Fruit fly (Drosophila melanogaster) whole organism, embryonic: ENCODE data around the gene CG11267.

ENCODE experiments used
- Ada2b ChIP-seq: fragments of 200-800 bp; sonication (Bioruptor generic); IDR thresholded peaks from 2 replicates; pipeline ENCODE4 v1.3.6; 2022; ENCODE audit warnings: missing biosample characterization, missing genetic modification characterization
- Atf3 ChIP-seq: fragments of 200-800 bp; sonication (Bioruptor generic); optimal IDR thresholded peaks from 3 replicates; lab custom pipeline; 2016; ENCODE audit warnings: missing biosample characterization, missing genetic modification characterization
- BEAF-32 ChIP-seq: fragments of 200-800 bp; sonication (Bioruptor generic); optimal IDR thresholded peaks from 3 replicates; lab custom pipeline; 2017; ENCODE audit warnings: missing biosample characterization, missing genetic modification characterization, mild to moderate bottlenecking, moderate library complexity, missing genetic modification reagents
- Bteb2 ChIP-seq: fragments of 200-800 bp; sonication (Bioruptor generic); optimal IDR thresholded peaks from 2 replicates; lab custom pipeline; 2016; ENCODE audit warnings: missing biosample characterization, missing genetic modification characterization
- CG16813 ChIP-seq: fragments of 200-800 bp; sonication (Bioruptor generic); IDR thresholded peaks from 3 replicates; pipeline ENCODE4 v1.3.6; 2022; ENCODE audit warnings: missing biosample characterization, missing genetic modification characterization; ENCODE audit not compliant: partially characterized antibody
- CG16863 ChIP-seq: fragments of 200-800 bp; sonication (Bioruptor generic); optimal IDR thresholded peaks from 3 replicates; lab custom pipeline; 2016; ENCODE audit warnings: missing biosample characterization, missing genetic modification characterization
- CG17328 ChIP-seq: fragments of 200-800 bp; sonication (Bioruptor generic); IDR thresholded peaks from 2 replicates; pipeline ENCODE4 v1.3.6; 2022; ENCODE audit warnings: missing biosample characterization, missing genetic modification characterization
- CG18011 ChIP-seq: fragments of 200-800 bp; sonication (Bioruptor generic); optimal IDR thresholded peaks from 2 replicates; lab custom pipeline; 2017; ENCODE audit warnings: missing biosample characterization, missing genetic modification characterization, mild to moderate bottlenecking, moderate library complexity, missing genotype
- CG33213 ChIP-seq: fragments of 200-800 bp; sonication (Bioruptor generic); optimal IDR thresholded peaks from 3 replicates; lab custom pipeline; 2016; ENCODE audit warnings: missing biosample characterization, missing genetic modification characterization
- CG43689 ChIP-seq: fragments of 200-800 bp; sonication (Bioruptor generic); IDR thresholded peaks from 2 replicates; pipeline ENCODE4 v1.3.6; 2022; ENCODE audit warnings: missing biosample characterization, missing genetic modification characterization
- CG8359 ChIP-seq: fragments of 200-800 bp; sonication (Bioruptor generic); optimal IDR thresholded peaks from 2 replicates; lab custom pipeline; 2017; ENCODE audit warnings: missing biosample characterization, mild to moderate bottlenecking, missing genetic modification characterization, borderline replicate concordance
- CG9437 ChIP-seq: fragments of 200-800 bp; sonication (Bioruptor generic); optimal IDR thresholded peaks from 2 replicates; lab custom pipeline; 2018; ENCODE audit warnings: missing biosample characterization, mild to moderate bottlenecking, missing genetic modification characterization
- CG9727 ChIP-seq: fragments of 200-800 bp; sonication (Bioruptor generic); optimal IDR thresholded peaks from 3 replicates; lab custom pipeline; 2017; ENCODE audit warnings: missing biosample characterization, mild to moderate bottlenecking, missing genetic modification characterization
- CG9932 ChIP-seq: fragments of 200-800 bp; sonication (Bioruptor generic); IDR thresholded peaks from 2 replicates; pipeline ENCODE4 v1.3.6; 2022; ENCODE audit warnings: missing biosample characterization, missing genetic modification characterization
- CkIIα-i1 ChIP-seq: fragments of 200-800 bp; sonication (Bioruptor generic); IDR thresholded peaks from 2 replicates; pipeline ENCODE4 v1.3.6; 2022; ENCODE audit warnings: missing biosample characterization, missing genetic modification characterization
- Dref ChIP-seq: fragments of 200-800 bp; sonication (Bioruptor generic); IDR thresholded peaks from 2 replicates; pipeline ENCODE4 v1.3.6; 2022; ENCODE audit warnings: missing biosample characterization, missing genetic modification characterization
- H15 ChIP-seq: fragments of 200-800 bp; sonication (Bioruptor generic); IDR thresholded peaks from 3 replicates; pipeline ENCODE4 v1.3.6; 2022; ENCODE audit warnings: missing biosample characterization, missing genetic modification characterization
- Hmr ChIP-seq: fragments of 200-800 bp; sonication (Bioruptor generic); optimal IDR thresholded peaks from 3 replicates; lab custom pipeline; 2017; ENCODE audit warnings: mild to moderate bottlenecking, missing biosample characterization, missing genetic modification reagents, missing genetic modification characterization
- Med ChIP-seq: fragments of 200-800 bp; sonication (Bioruptor generic); peaks from one replicate; lab custom pipeline; 2016; ENCODE audit warnings: missing biosample characterization, missing genetic modification characterization, mild to moderate bottlenecking, inconsistent platforms, moderate library complexity
- Myb ChIP-seq: fragments of 200-800 bp; sonication (Bioruptor generic); optimal IDR thresholded peaks from 2 replicates; lab custom pipeline; 2016; ENCODE audit warnings: missing biosample characterization, missing genetic modification characterization
- Scr ChIP-seq: fragments of 200-800 bp; sonication (Bioruptor generic); IDR thresholded peaks from 2 replicates; pipeline ENCODE4 v1.3.6; 2022; ENCODE audit warnings: missing biosample characterization, missing genetic modification characterization; ENCODE audit not compliant: partially characterized antibody
- Sry-δ ChIP-seq: fragments of 200-800 bp; sonication (Bioruptor generic); optimal IDR thresholded peaks from 2 replicates; lab custom pipeline; 2016; ENCODE audit warnings: missing biosample characterization, missing genetic modification characterization
- Ssrp ChIP-seq: fragments of 200-800 bp; sonication (Bioruptor generic); optimal IDR thresholded peaks from 2 replicates; lab custom pipeline; 2018; ENCODE audit warnings: missing biosample characterization, mild to moderate bottlenecking, missing genetic modification characterization, moderate library complexity
- abd-A ChIP-seq: fragments of 200-800 bp; sonication (Bioruptor generic); optimal IDR thresholded peaks from 3 replicates; lab custom pipeline; 2019; ENCODE audit warnings: missing biosample characterization, mild to moderate bottlenecking, missing genetic modification characterization, moderate library complexity
- amos ChIP-seq: fragments of 200-800 bp; sonication (Bioruptor generic); IDR thresholded peaks from 2 replicates; pipeline ENCODE4 v1.3.6; 2022; ENCODE audit warnings: missing biosample characterization, missing genetic modification characterization; ENCODE audit not compliant: partially characterized antibody
- caup ChIP-seq: fragments of 200-800 bp; sonication (Bioruptor generic); optimal IDR thresholded peaks from 3 replicates; lab custom pipeline; 2017; ENCODE audit warnings: missing biosample characterization, mild to moderate bottlenecking, missing genetic modification characterization, moderate library complexity; ENCODE audit not compliant: severe bottlenecking
- chinmo ChIP-seq: fragments of 200-800 bp; sonication (Bioruptor generic); IDR thresholded peaks from 4 replicates; pipeline ENCODE4 v1.3.6; 2022; ENCODE audit warnings: missing biosample characterization, missing genetic modification characterization; ENCODE audit not compliant: partially characterized antibody
- danr ChIP-seq: fragments of 200-800 bp; sonication (Bioruptor generic); IDR thresholded peaks from 2 replicates; pipeline ENCODE4 v1.3.6; 2022; ENCODE audit warnings: missing biosample characterization, missing genetic modification characterization
- exex ChIP-seq: fragments of 200-800 bp; sonication (Bioruptor generic); optimal IDR thresholded peaks from 4 replicates; lab custom pipeline; 2018; ENCODE audit warnings: missing biosample characterization, mild to moderate bottlenecking, missing genetic modification characterization, moderate library complexity
- gfzf ChIP-seq: fragments of 200-800 bp; sonication (Bioruptor generic); optimal IDR thresholded peaks from 2 replicates; lab custom pipeline; 2016; ENCODE audit warnings: missing biosample characterization, mild to moderate bottlenecking, missing genetic modification characterization, moderate library complexity
- hb ChIP-seq: fragments of 200-800 bp; sonication (Bioruptor generic); IDR thresholded peaks from 3 replicates; pipeline ENCODE4 v1.3.6; 2022; ENCODE audit warnings: missing biosample characterization, missing genetic modification characterization; ENCODE audit not compliant: partially characterized antibody
- insv ChIP-seq, 2 experiments: fragments of 200-800 bp; sonication (Bioruptor generic); optimal IDR thresholded peaks; 3 replicates each; lab custom pipeline; 2016 to 2018; ENCODE audit warnings: missing biosample characterization in 2 of 2, missing genetic modification characterization in 2 of 2
- inv ChIP-seq: fragments of 200-800 bp; sonication (Bioruptor generic); IDR thresholded peaks from 2 replicates; pipeline ENCODE4 v1.3.6; 2022; ENCODE audit warnings: missing biosample characterization, missing genetic modification characterization; ENCODE audit not compliant: partially characterized antibody
- kay ChIP-seq: fragments of 200-800 bp; sonication (Bioruptor generic); optimal IDR thresholded peaks from 2 replicates; lab custom pipeline; 2016; ENCODE audit warnings: missing biosample characterization, missing genetic modification characterization
- pnt ChIP-seq: fragments of 200-800 bp; sonication (Bioruptor generic); optimal IDR thresholded peaks from 3 replicates; lab custom pipeline; 2016; ENCODE audit warnings: missing biosample characterization, missing genetic modification characterization
- prd ChIP-seq, 3 experiments: fragments of >200 bp in 2 of 3; fragments of 200-800 bp in 1 of 3; sonication (Bioruptor generic) in 1 of 3; optimal IDR thresholded peaks in 2 of 3; IDR thresholded peaks in 1 of 3; 2 replicates in 2 of 3; 3 replicates in 1 of 3; pipeline versions ENCODE4 v1.3.6 to Lab custom; 2017 to 2022; ENCODE audit warnings: missing biosample characterization in 1 of 3, missing genetic modification characterization in 1 of 3
- pzg ChIP-seq: fragments of 200-800 bp; sonication (Bioruptor generic); optimal IDR thresholded peaks from 3 replicates; lab custom pipeline; 2018; ENCODE audit warnings: missing biosample characterization, mild to moderate bottlenecking, missing genetic modification characterization, moderate library complexity
- sc ChIP-seq, 3 experiments: fragments of >200 bp in 2 of 3; fragments of 200-800 bp in 1 of 3; sonication (Bioruptor generic) in 1 of 3; optimal IDR thresholded peaks; 2 replicates in 2 of 3; 3 replicates in 1 of 3; lab custom pipeline; 2017; ENCODE audit warnings: mild to moderate bottlenecking in 1 of 3, missing biosample characterization in 1 of 3, missing genetic modification characterization in 1 of 3, missing genetic modification reagents in 1 of 3
- sens ChIP-seq: fragments of 200-800 bp; sonication (Bioruptor generic); peaks from one replicate; lab custom pipeline; 2016; ENCODE audit warnings: missing biosample characterization, missing genetic modification characterization
- sisA ChIP-seq: fragments of 200-800 bp; sonication (Bioruptor generic); IDR thresholded peaks from 2 replicates; pipeline ENCODE4 v1.3.6; 2022; ENCODE audit warnings: missing biosample characterization, missing genetic modification characterization
- ssp ChIP-seq: fragments of 200-800 bp; sonication (Bioruptor generic); IDR thresholded peaks from 2 replicates; pipeline ENCODE4 v1.3.6; 2022; ENCODE audit warnings: missing biosample characterization, missing genetic modification characterization
- stwl ChIP-seq: fragments of 200-800 bp; sonication (Bioruptor generic); optimal IDR thresholded peaks from 3 replicates; lab custom pipeline; 2018; ENCODE audit warnings: missing biosample characterization, mild to moderate bottlenecking, missing genetic modification characterization, moderate library complexity
- unc-4 ChIP-seq: fragments of 200-800 bp; sonication (Bioruptor generic); IDR thresholded peaks from 2 replicates; pipeline ENCODE4 v1.3.6; 2022; ENCODE audit warnings: missing biosample characterization, missing genetic modification characterization; ENCODE audit not compliant: partially characterized antibody
- zen ChIP-seq: fragments of 200-800 bp; sonication (Bioruptor generic); optimal IDR thresholded peaks from 3 replicates; lab custom pipeline; 2018; ENCODE audit warnings: missing biosample characterization, mild to moderate bottlenecking, missing genetic modification characterization, moderate library complexity
- zfh2 ChIP-seq: fragments of 200-800 bp; sonication (Bioruptor generic); optimal IDR thresholded peaks from 2 replicates; lab custom pipeline; 2016; ENCODE audit warnings: missing biosample characterization, missing genetic modification characterization

CG11267 gene

dm6 chr3L:13011511-13011910 lies 4.3 kb upstream of the CG11267 start, which contains the start of gene Cul6:
Gene Cul6 (minus strand): TSS chr3L:13011685.
- peak; percentile 29 for TF ChIP-seq stwl (tag; lab: Kevin White, UChicago)
- no peak for TF ChIP-seq CkIIα-i1 (GFP tag; lab: Robert Waterston, UW)
- TF ChIP-seq CG18011 (GFP tag; lab: Kevin White, UChicago) = no peak
- peak; percentile 60 for TF ChIP-seq ssp (GFP tag; lab: Robert Waterston, UW)
- TF ChIP-seq amos = peak; percentile 32; the same call in 1 of the 2 replicates
- no peak for TF ChIP-seq caup (GFP tag; lab: Kevin White, UChicago)
- no peak for TF ChIP-seq CG16863
- 0 out of 3 replicates have a peak, but pooled peaks have one; percentile 35 for TF ChIP-seq CG16813 (GFP tag; lab: Robert Waterston, UW)
- TF ChIP-seq Scr (GFP tag; lab: Robert Waterston, UW) = peak; percentile 32
- no peak for TF ChIP-seq abd-A (tag; lab: Kevin White, UChicago)
- TF ChIP-seq exex (tag; lab: Kevin White, UChicago) = peak; percentile 29
- peak; percentile 55 for TF ChIP-seq Dref
- TF ChIP-seq sens (GFP tag; lab: Kevin White, UChicago) = peak; percentile 23
- peak; percentile 29 for TF ChIP-seq zen (tag; lab: Kevin White, UChicago)
- no peak for TF ChIP-seq gfzf
- TF ChIP-seq BEAF-32 (GFP tag; lab: Kevin White, UChicago) = peak; percentile 59
- peak; percentile 57 for TF ChIP-seq Sry-δ (GFP tag; lab: Kevin White, UChicago)
- TF ChIP-seq Med = peak; percentile 52
- peak; percentile 10; the same call in 1 of the 2 replicates for TF ChIP-seq inv (GFP tag; lab: Robert Waterston, UW)
- TF ChIP-seq H15 (GFP tag; lab: Robert Waterston, UW) = no peak
- TF ChIP-seq pzg = peak; percentile 22

dm6 chr3L:13014693-13015092 lies 1.2 kb upstream of the CG11267 start:
- TF ChIP-seq ssp (GFP tag; lab: Robert Waterston, UW) (no peak), hb (0 out of 3 replicates have a peak, but pooled peaks have one; percentile 49), CG9727 (GFP tag; lab: Kevin White, UChicago) (no peak)

DNA sequence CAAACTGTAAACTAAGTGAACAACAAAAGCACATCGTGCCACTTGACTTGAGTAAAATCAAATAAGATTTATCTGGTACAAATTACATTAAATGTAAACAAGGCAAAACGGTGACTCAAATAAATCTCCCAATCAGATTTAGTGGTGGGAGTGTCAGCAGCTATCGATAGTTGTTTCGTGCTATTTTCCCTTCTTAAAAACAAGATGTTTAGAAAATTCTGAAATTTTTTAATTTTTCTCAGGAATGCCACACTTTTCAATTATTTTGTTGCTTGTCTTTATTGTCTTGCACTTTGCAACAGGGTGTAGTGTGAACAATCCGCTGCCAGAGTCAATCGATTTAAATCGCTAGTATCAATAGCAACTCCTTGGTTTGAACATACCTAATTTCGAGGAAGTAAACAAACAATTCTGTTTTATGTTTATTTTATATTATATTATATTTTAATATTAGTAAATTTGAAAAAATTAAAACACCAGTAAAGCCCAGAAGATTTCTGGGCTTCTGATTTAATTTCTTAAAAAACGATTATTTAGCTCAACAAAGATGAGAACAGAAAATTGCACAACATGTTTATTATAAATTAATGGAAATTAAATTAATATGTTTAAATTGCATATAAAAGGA lies 541 bp upstream of the CG11267 start, which contains the start of gene MICAL-like:
Gene MICAL-like (minus strand): TSS at position 138 of the 628 bp plus-strand sequence.
- TF ChIP-seq Ada2b (GFP tag; lab: Robert Waterston, UW) = peak; percentile 49
- peak; percentile 16; the same call in 1 of the 2 replicates for TF ChIP-seq CG17328 (GFP tag; lab: Robert Waterston, UW)
- TF ChIP-seq CG8359 = no peak
- no peak for TF ChIP-seq CG43689 (GFP tag; lab: Robert Waterston, UW)
- no peak for TF ChIP-seq sc (optimal IDR thresholded peaks at IDR 0.05; lab: Kevin White, UChicago)
- TF ChIP-seq sc (GFP tag; optimal IDR thresholded peaks at IDR 0.05; lab: Kevin White, UChicago) = no peak
- TF ChIP-seq chinmo = peak; percentile 80; the same call in 2 of the 4 replicates
- TF ChIP-seq Atf3 = peak; percentile 18
- TF ChIP-seq CG9932 (GFP tag; lab: Robert Waterston, UW) = peak; percentile 70
- TF ChIP-seq pnt (GFP tag; lab: Kevin White, UChicago) = peak; percentile 27
- TF ChIP-seq unc-4 (GFP tag; lab: Robert Waterston, UW) = peak; percentile 84
- peak; percentile 50 for TF ChIP-seq zfh2 (GFP tag; lab: Kevin White, UChicago)
- TF ChIP-seq Bteb2 (GFP tag; lab: Kevin White, UChicago) = peak; percentile 17
- peak; percentile 79 for TF ChIP-seq kay (GFP tag; lab: Kevin White, UChicago)
- TF ChIP-seq prd (optimal IDR thresholded peaks at IDR 0.05; lab: Kevin White, UChicago) = no peak
- TF ChIP-seq prd (GFP tag; IDR thresholded peaks at IDR 0.05; lab: Robert Waterston, UW) = peak; percentile 51; the same call in 1 of the 3 replicates
- TF ChIP-seq stwl (tag; lab: Kevin White, UChicago) = peak; percentile 71
- peak; percentile 6 for TF ChIP-seq CG9437 (GFP tag; lab: Kevin White, UChicago)
- TF ChIP-seq CG33213 (GFP tag; lab: Kevin White, UChicago) = peak; percentile 45
- TF ChIP-seq Ssrp = no peak
- no peak for TF ChIP-seq Hmr (GFP tag; lab: Kevin White, UChicago)
- peak in 1 of 2 experiments; percentile 89 for TF ChIP-seq insv (GFP tag; optimal IDR thresholded peaks at IDR 0.05; lab: Kevin White, UChicago)
- TF ChIP-seq Myb (GFP tag; lab: Kevin White, UChicago) = peak; percentile 14
- 0 out of 2 replicates have a peak, but pooled peaks have one; percentile 22 for TF ChIP-seq danr
- TF ChIP-seq sisA (GFP tag; lab: Robert Waterston, UW) = peak; percentile 57; the same call in 1 of the 2 replicates
